Fruit fly (Drosophila melanogaster) whole organism, wandering third instar larva: ENCODE results near the gene CG32638.

Experiments used
- Abd-B ChIP-seq: fragments of >200 bp; optimal IDR thresholded peaks from 2 replicates; lab custom pipeline; 2017; ENCODE audit warnings: missing biosample characterization, missing genetic modification characterization
- GATAd ChIP-seq: sonication (Bioruptor generic); optimal IDR thresholded peaks from 2 replicates; lab custom pipeline; 2016; ENCODE audit warnings: missing biosample characterization, missing genetic modification characterization
- Sp1 ChIP-seq: fragments of 200-800 bp; sonication (Bioruptor generic); optimal IDR thresholded peaks from 3 replicates; lab custom pipeline; 2019; ENCODE audit warnings: missing biosample characterization, mild to moderate bottlenecking, missing genetic modification characterization, moderate library complexity
- dl ChIP-seq, 2 experiments: fragments of 175-275, 200-275 bp in 1 of 2; fragments of 200-275 bp in 1 of 2; sonication (Bioruptor generic); optimal IDR thresholded peaks; lab custom pipeline; 2018; ENCODE audit warnings: mild to moderate bottlenecking in 2 of 2, missing biosample characterization in 2 of 2, missing genetic modification characterization in 2 of 2, moderate library complexity in 2 of 2; ENCODE audit not compliant: partially characterized antibody in 2 of 2, insufficient read depth in 1 of 2
- foxo ChIP-seq, 2 experiments: fragments of 200-800 bp; sonication (Bioruptor generic); optimal IDR thresholded peaks; 2 replicates in 1 of 2; 3 replicates in 1 of 2; lab custom pipeline; 2016 to 2017; ENCODE audit warnings: missing biosample characterization in 2 of 2, missing genetic modification characterization in 2 of 2
- psq ChIP-seq: fragments of 200-800 bp; sonication (Bioruptor generic); optimal IDR thresholded peaks from 3 replicates; lab custom pipeline; 2017; ENCODE audit warnings: missing biosample characterization, mild to moderate bottlenecking, missing genetic modification characterization, moderate library complexity
- rgr ChIP-seq: fragments of 200-800 bp; sonication (Bioruptor generic); optimal IDR thresholded peaks from 3 replicates; lab custom pipeline; 2016; ENCODE audit warnings: missing biosample characterization, mild to moderate bottlenecking, missing genetic modification characterization
- usp ChIP-seq: fragments of >200 bp; optimal IDR thresholded peaks from 2 replicates; lab custom pipeline; 2017; ENCODE audit warnings: missing biosample characterization, missing genetic modification characterization
- woc ChIP-seq: sonication (Bioruptor generic); optimal IDR thresholded peaks from 2 replicates; lab custom pipeline; 2016; ENCODE audit warnings: missing biosample characterization, mild to moderate bottlenecking, missing genetic modification characterization

DNA sequence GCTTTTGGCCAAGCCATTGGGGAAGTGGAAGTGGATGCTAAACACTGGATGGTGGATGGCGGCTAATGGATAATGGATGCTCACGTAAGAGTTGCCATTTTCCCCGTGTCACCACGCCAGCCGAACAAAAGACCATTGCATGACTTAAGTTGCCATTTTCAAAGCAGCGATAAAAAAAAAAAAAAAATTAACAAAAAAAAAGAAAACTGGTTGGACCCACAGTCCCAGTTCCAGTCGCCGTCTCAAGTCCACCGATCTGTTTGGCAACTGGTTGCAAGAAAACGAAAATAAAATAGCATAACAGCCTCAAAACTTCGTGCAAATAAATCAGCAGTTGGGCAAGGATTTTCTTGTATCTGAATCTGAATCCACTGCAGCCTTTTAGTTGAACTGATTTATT lies 20.5 kb upstream of the CG32638 start:
- no peak for TF ChIP-seq woc (GFP tag; lab: Kevin White, UChicago)
- TF ChIP-seq dl (GFP tag; optimal IDR thresholded peaks at IDR 0.05; lab: Kevin White, UChicago; ENCODE audit: insufficient read depth in 1 of 2, partially characterized antibody in 2 of 2) = no peak
- no peak for TF ChIP-seq usp (GFP tag; lab: Kevin White, UChicago)
- no peak for TF ChIP-seq rgr (GFP tag; lab: Kevin White, UChicago)
- TF ChIP-seq foxo (GFP tag; optimal IDR thresholded peaks at IDR 0.05; lab: Kevin White, UChicago) = no peak
- TF ChIP-seq Sp1 (GFP tag; lab: Kevin White, UChicago) = no peak
- TF ChIP-seq psq (GFP tag; lab: Kevin White, UChicago) = no peak
- no peak for TF ChIP-seq GATAd
- no peak for TF ChIP-seq Abd-B (GFP tag; lab: Kevin White, UChicago)
